Fruit fly (Drosophila melanogaster) whole organism, prepupa: ENCODE data around the gene CG7601.

Experiments used
- CG3032 ChIP-seq: fragments of 200-800 bp; optimal IDR thresholded peaks from 2 replicates; lab custom pipeline; 2019; ENCODE audit warnings: missing biosample characterization, mild to moderate bottlenecking, missing genetic modification characterization, moderate library complexity
- Gug ChIP-seq: fragments of 200-800 bp; sonication (Bioruptor generic); IDR thresholded peaks from 2 replicates; pipeline ENCODE4 v1.3.6; 2022; ENCODE audit warnings: missing biosample characterization, missing genetic modification characterization
- Met ChIP-seq: fragments of 200-800 bp; sonication (Bioruptor generic); optimal IDR thresholded peaks from 3 replicates; lab custom pipeline; 2016; ENCODE audit warnings: missing biosample characterization, missing genetic modification characterization
- Sox102F ChIP-seq: fragments of 200-800 bp; sonication (Bioruptor generic); optimal IDR thresholded peaks from 2 replicates; lab custom pipeline; 2016; ENCODE audit warnings: missing biosample characterization, mild to moderate bottlenecking, missing genetic modification characterization
- net ChIP-seq: fragments of 200-800 bp; sonication (Bioruptor generic); optimal IDR thresholded peaks from 3 replicates; lab custom pipeline; 2016; ENCODE audit warnings: missing biosample characterization, missing genetic modification characterization
- vri ChIP-seq: fragments of 200-800 bp; sonication (Bioruptor generic); optimal IDR thresholded peaks from 3 replicates; lab custom pipeline; 2016; ENCODE audit warnings: missing biosample characterization, mild to moderate bottlenecking, missing genetic modification characterization

DNA sequence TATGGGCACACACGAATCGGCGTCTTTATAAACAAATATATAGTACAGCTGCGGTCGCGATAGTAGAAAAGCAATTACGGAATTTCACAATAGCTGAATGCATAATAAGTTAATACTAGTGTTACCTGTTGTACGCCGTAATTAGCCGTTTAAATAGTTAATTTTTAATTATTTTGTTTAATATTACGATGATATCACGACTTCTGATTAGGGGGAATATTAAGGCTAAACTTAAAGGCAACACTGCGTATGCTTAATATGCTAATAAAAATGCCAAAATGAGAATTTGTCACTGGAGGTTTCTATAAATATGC, 42.4 kb upstream of the CG7601 start:
- TF ChIP-seq Gug (GFP tag; lab: Robert Waterston, UW) (no peak), Sox102F (GFP tag; lab: Kevin White, UChicago) (no peak), vri (peak; percentile 0), CG3032 (tag; lab: Kevin White, UChicago) (no peak), net (GFP tag; lab: Kevin White, UChicago) (no peak), Met (GFP tag; lab: Kevin White, UChicago) (no peak)
